Fruit fly (Drosophila melanogaster): ENCODE results near the gene CG9636.

Gene CG9636

DNA sequence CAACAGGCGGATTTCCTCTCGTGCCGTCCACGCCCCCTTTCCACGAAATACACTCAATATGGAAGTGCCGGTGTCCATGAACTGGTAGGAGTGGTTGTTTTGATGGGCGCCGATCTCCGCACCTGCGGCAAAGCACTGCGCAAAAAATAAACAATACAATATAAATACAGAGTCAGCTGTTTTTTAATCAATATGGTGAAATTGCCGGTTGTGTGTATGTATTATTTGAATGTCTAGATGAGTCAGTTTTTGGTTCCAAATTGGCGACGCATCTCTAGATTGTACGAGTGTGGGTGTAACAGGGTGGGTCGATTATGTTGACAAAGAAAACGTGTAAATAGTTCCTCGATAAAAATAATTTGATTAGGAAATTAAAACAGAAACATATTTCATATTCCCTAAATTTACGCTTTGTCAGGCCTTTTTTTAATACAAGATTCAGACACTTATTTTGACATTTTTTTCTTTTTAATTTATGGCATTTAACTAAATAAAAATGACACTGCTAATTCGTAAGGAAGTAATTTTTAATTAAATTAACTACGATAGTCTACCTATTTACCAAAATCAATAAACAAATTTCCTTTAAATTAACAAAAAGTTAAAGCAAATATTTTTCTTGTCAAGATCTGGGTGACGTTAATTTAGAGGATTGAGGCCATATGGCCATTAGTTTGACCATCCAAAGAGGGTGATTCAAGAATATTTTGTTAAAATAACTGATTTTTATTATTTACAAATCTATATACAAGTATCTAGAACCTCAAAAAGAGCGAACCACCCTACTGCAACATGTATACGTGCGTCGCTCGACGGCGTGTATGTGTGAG lies 3.9 kb downstream of the CG9636 start (continued):
- no peak for TF ChIP-seq nerfin-2 (GFP tag; IDR thresholded peaks at IDR 0.05; ENCODE audit: partially characterized antibody)
- TF ChIP-seq mld (GFP tag; IDR thresholded peaks at IDR 0.05; ENCODE audit: partially characterized antibody), result no peak
- 0 out of 3 replicates have a peak, but pooled peaks have one; percentile 22 for TF ChIP-seq gce (GFP tag; IDR thresholded peaks at IDR 0.05)
- peak; percentile 98 for TF ChIP-seq CG15514 (GFP tag; optimal IDR thresholded peaks at IDR 0.05)
- peak; percentile 91 for TF ChIP-seq bcd (GFP tag; optimal IDR thresholded peaks at IDR 0.05)
- no peak for TF ChIP-seq CG33213 (GFP tag; optimal IDR thresholded peaks at IDR 0.05)
- TF ChIP-seq CG11696 (GFP tag; IDR thresholded peaks at IDR 0.05), result peak; percentile 25; the same call in 1 of the 2 replicates
- TF ChIP-seq gem (tag; optimal IDR thresholded peaks at IDR 0.05), result peak; percentile 95
- TF ChIP-seq CG5180 (GFP tag; optimal IDR thresholded peaks at IDR 0.05), result peak; percentile 84
- TF ChIP-seq CG34376 (GFP tag; optimal IDR thresholded peaks at IDR 0.05), result peak; percentile 89
- TF ChIP-seq CG17359 (tag; optimal IDR thresholded peaks at IDR 0.05), result peak; percentile 87
- no peak for TF ChIP-seq sc (optimal IDR thresholded peaks at IDR 0.05)
- peak; percentile 87 for TF ChIP-seq sc (GFP tag; optimal IDR thresholded peaks at IDR 0.05)
- peak; percentile 92 for TF ChIP-seq CG6765 (GFP tag; optimal IDR thresholded peaks at IDR 0.05)
- peak; percentile 61; the same call in 2 of the 3 replicates for TF ChIP-seq B-H1 (GFP tag; IDR thresholded peaks at IDR 0.05)
- peak; percentile 95 for TF ChIP-seq Meics (GFP tag; optimal IDR thresholded peaks at IDR 0.05)
- peak; percentile 89 for TF ChIP-seq Nf-YC (tag; optimal IDR thresholded peaks at IDR 0.05)
- TF ChIP-seq Gsc (GFP tag; IDR thresholded peaks at IDR 0.05), result no peak
- TF ChIP-seq chinmo (GFP tag; IDR thresholded peaks at IDR 0.05; ENCODE audit: partially characterized antibody), result no peak
- TF ChIP-seq hb (GFP tag; IDR thresholded peaks at IDR 0.05; ENCODE audit: partially characterized antibody), result no peak
- TF ChIP-seq CG2199 (GFP tag; IDR thresholded peaks at IDR 0.05), result no peak
- TF ChIP-seq scrt (GFP tag; optimal IDR thresholded peaks at IDR 0.05), result peak; percentile 79
- TF ChIP-seq grau (tag; optimal IDR thresholded peaks at IDR 0.05), result peak; percentile 92
- peak; percentile 64 for TF ChIP-seq tgo (GFP tag; IDR thresholded peaks at IDR 0.05)
- TF ChIP-seq Vsx1 (GFP tag; optimal IDR thresholded peaks at IDR 0.05), result peak; percentile 82

DNA sequence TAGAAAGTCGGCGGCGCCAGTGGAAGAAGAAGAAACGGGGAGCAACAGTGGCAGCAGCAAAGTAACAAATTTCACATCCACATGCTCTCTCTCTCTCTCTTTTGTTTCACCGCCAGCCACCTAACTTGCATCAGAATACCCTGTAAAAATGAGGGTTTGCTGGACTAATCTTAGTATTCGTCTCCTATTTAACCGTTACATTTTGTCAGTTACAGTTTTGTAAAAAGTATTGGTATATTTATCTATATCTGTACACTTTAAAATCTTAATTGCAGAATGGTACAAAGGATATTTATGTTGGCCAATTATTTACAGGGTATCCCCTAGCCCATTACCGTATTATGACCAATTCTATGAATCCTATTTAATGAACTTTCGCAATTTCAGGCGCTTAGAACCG lies 9.7 kb downstream of the CG9636 start:
- TF ChIP-seq CG11723 (GFP tag; optimal IDR thresholded peaks at IDR 0.05) (no peak), CG8290 (GFP tag; optimal IDR thresholded peaks at IDR 0.05) (no peak), CG8290 (tag; optimal IDR thresholded peaks at IDR 0.05) (peak in 1 of 2 experiments; percentile 11), CG10979 (tag; optimal IDR thresholded peaks at IDR 0.05) (peak; percentile 35), Hr3 (GFP tag; optimal IDR thresholded peaks at IDR 0.05) (peak; percentile 7), Drgx (GFP tag; IDR thresholded peaks at IDR 0.05) (peak; percentile 67), grn (GFP tag; optimal IDR thresholded peaks at IDR 0.05) (no peak), CG14050 (GFP tag; IDR thresholded peaks at IDR 0.05) (peak; percentile 37; the same call in 1 of the 3 replicates), Med (GFP tag) (peak; percentile 64), Stat92E (GFP tag; optimal IDR thresholded peaks at IDR 0.05) (no peak), Hr78 (GFP tag; optimal IDR thresholded peaks at IDR 0.05) (no peak), CG30403 (GFP tag; optimal IDR thresholded peaks at IDR 0.05) (no peak), CG9817 (tag; optimal IDR thresholded peaks at IDR 0.05) (no peak), ato (GFP tag; IDR thresholded peaks at IDR 0.05; ENCODE audit: partially characterized antibody) (peak; percentile 21; the same call in 1 of the 2 replicates), CG18764 (GFP tag; optimal IDR thresholded peaks at IDR 0.05) (no peak), D19B (GFP tag; optimal IDR thresholded peaks at IDR 0.05) (peak; percentile 86), BtbVII (GFP tag; optimal IDR thresholded peaks at IDR 0.05) (no peak), shn (GFP tag; optimal IDR thresholded peaks at IDR 0.05) (no peak), BEAF-32 (GFP tag; optimal IDR thresholded peaks at IDR 0.05) (no peak), CG3995 (GFP tag; optimal IDR thresholded peaks at IDR 0.05) (no peak), zen2 (GFP tag; IDR thresholded peaks at IDR 0.05; ENCODE audit: partially characterized antibody) (no peak), sna (GFP tag; IDR thresholded peaks at IDR 0.05; ENCODE audit: partially characterized antibody) (no peak), zf30C (GFP tag; optimal IDR thresholded peaks at IDR 0.05) (no peak), nmo (GFP tag; optimal IDR thresholded peaks at IDR 0.05) (no peak)

Data from whole organism, embryonic.